Worm (Caenorhabditis elegans): ENCODE data around the gene nhx-5.

The nhx-5 gene

DNA sequence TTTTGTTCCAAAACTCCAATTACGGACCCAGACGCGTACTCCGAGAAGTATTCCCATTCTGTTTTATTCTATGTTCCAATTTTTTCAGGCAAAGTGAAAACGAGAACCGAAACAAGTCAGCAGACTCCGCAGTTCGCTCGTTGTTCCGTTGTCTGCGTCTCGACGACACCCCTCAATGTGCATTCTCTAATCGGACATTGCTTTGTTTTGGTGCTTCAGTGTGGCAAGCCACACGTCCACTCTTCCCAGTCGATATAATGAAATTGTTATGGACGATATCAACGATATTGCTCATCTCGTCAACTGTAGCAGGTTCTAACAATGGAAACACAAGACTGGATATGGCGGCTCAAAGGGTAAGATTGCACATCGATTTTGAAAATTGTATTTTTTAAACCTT lies at the start of gene nhx-5:
Gene nhx-5 (plus strand): TSS at position 82 of the 400 bp plus-strand sequence.
- TF ChIP-seq lin-39 (tag; optimal IDR thresholded peaks at IDR 0.05) (peak; percentile 53), ztf-4 (tag; optimal IDR thresholded peaks at IDR 0.05) (no peak)

ce11 chrX:10527414-10527813 lies 49.3 kb upstream of the nhx-5 start:
- TF ChIP-seq pha-4 (tag; optimal IDR thresholded peaks at IDR 0.05) (peak; percentile 10), nhr-28 (tag; optimal IDR thresholded peaks at IDR 0.05) (no peak), tbx-2 (tag; optimal IDR thresholded peaks at IDR 0.05) (no peak), pqm-1 (tag; optimal IDR thresholded peaks at IDR 0.05) (peak; percentile 45), elt-2 (tag; optimal IDR thresholded peaks at IDR 0.05) (peak; percentile 73), ZK546.5 (tag; optimal IDR thresholded peaks at IDR 0.05) (no peak), aly-2 (tag; optimal IDR thresholded peaks at IDR 0.05) (no peak)

DNA sequence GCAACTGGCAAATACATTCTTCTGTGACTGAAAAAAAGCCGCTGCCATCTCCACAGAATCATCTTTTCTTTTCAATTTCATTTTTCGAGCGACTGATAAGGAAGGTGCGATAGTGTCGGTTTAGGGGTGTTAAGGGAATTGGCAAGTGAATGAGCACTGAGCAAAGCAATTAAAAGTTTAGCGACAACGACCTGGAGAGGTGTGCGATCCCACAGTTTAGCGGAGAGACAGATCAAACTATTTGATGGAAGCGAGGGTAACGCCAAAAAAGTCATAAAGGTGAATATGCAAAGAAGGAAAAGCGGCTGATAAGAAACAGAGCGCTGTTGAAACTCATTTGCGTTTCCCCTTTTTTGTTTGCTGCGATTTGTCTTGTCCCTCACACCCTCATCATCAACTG lies 47.8 kb upstream of the nhx-5 start, which contains the start of the genes F14F3.5 and slcf-1:
Gene F14F3.5 (minus strand): TSS at position 234 of the 400 bp plus-strand sequence.
Gene slcf-1 (plus strand): TSS at position 302 of the 400 bp plus-strand sequence.
- TF ChIP-seq skn-1 (tag; optimal IDR thresholded peaks at IDR 0.05): no peak
- no peak for TF ChIP-seq lin-15B (tag; optimal IDR thresholded peaks at IDR 0.05)
- no peak for TF ChIP-seq egl-27 (tag; optimal IDR thresholded peaks at IDR 0.05)
- TF ChIP-seq ZK546.5 (tag; optimal IDR thresholded peaks at IDR 0.05): no peak
- TF ChIP-seq ztf-4 (tag; optimal IDR thresholded peaks at IDR 0.05): no peak
- TF ChIP-seq fos-1 (tag; optimal IDR thresholded peaks at IDR 0.05): no peak
- no peak for TF ChIP-seq ama-1 (optimal IDR thresholded peaks at IDR 0.05)
- TF ChIP-seq elt-2 (tag; optimal IDR thresholded peaks at IDR 0.05): peak; percentile 83
- no peak for TF ChIP-seq elt-1 (tag; optimal IDR thresholded peaks at IDR 0.05)
- peak; percentile 53 for TF ChIP-seq pqm-1 (tag; optimal IDR thresholded peaks at IDR 0.05)

DNA sequence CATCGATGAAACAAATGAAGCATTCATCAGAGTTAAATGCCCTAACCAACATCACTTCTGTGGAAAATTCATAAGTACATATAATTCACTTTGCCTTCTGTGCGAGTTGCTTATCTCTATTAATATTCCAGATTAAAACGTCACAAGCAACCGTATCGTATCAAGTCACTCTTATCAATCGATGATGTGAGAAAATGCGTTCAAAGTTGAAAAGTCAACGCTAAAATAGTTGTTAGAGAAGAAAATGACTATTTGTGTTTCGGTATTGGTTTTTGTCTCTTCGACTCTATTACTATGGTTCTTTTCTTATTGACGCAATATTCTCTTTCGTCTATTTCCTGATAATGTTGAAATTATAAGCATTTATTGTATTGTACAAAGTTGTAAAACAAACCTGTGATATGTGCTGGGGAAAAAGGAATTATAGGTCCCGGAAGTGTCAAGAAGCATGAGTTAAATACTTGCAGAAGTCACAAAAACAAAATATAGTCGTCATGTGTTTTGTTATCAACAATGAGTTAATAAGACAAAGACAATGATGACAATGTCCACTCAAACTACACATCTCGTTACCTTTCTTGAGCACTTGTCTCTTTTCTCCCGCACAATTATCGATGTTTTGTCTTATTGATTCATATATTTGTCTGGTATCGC lies 44.4 kb upstream of the nhx-5 start:
- TF ChIP-seq ztf-4 (tag; optimal IDR thresholded peaks at IDR 0.05): no peak
- TF ChIP-seq pqm-1 (tag; optimal IDR thresholded peaks at IDR 0.05): peak; percentile 44
- peak; percentile 86 for TF ChIP-seq skn-1 (tag; optimal IDR thresholded peaks at IDR 0.05)
- peak; percentile 92 for TF ChIP-seq elt-2 (tag; optimal IDR thresholded peaks at IDR 0.05)
- no peak for TF ChIP-seq ama-1 (optimal IDR thresholded peaks at IDR 0.05)
- no peak for TF ChIP-seq nhr-11 (tag; optimal IDR thresholded peaks at IDR 0.05)

DNA sequence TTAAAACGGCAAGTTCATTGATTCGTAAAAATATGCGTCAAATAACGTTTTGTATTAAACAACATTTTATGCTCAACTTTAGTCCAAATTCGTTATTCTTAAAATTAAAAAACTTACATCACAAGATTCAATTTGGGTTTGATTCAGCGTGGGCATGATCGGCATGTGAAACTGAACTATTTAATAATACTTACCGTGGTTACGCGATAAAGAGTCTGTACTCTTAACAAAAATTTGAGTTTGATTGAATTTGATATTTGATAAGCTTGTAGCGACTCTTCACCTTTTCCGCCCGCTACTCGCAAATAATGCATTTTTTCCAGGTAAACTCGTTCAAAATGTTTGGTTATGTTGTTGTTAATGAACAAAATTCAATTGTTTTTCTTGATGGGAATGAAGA lies 43.3 kb upstream of the nhx-5 start, which contains the start of gene glo-3:
Gene glo-3 (plus strand): TSS at position 253 of the 400 bp plus-strand sequence.
- TF ChIP-seq pqm-1 (tag; optimal IDR thresholded peaks at IDR 0.05) (peak; percentile 41), egl-5 (tag; optimal IDR thresholded peaks at IDR 0.05) (no peak), elt-2 (tag; optimal IDR thresholded peaks at IDR 0.05) (peak; percentile 63)

DNA sequence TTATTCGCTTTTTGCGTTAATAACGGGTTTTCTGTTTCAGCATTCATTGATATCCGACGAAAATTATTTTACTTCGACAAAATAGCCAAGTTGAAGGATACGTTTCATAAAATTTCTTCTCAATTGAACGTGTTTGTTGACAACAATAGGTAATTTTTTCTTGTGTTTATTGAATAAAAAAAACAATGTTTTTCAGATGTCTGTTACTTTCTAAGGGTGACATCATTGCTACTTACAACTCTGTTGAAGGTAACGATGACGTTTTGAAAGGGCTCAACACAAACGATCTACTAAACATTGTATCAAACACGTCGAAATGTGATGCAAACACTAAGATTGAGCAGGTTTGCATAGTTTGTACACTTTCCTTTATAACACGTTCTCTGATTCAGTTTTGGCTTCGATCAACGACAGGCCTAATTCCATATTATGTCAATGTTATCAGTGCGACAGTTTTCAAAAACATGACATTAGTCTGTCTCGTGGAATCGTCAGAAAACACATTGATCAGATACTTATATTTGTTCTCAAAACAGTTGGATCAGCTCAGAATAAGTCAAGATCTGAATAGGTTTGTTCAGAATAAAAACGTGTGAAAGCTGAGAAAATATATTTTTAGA lies 42.0 kb upstream of the nhx-5 start:
- no peak for TF ChIP-seq nhr-237 (tag; optimal IDR thresholded peaks at IDR 0.05)
- peak; percentile 37 for TF ChIP-seq pqm-1 (tag; optimal IDR thresholded peaks at IDR 0.05)
- peak; percentile 45 for TF ChIP-seq elt-2 (tag; optimal IDR thresholded peaks at IDR 0.05)

DNA sequence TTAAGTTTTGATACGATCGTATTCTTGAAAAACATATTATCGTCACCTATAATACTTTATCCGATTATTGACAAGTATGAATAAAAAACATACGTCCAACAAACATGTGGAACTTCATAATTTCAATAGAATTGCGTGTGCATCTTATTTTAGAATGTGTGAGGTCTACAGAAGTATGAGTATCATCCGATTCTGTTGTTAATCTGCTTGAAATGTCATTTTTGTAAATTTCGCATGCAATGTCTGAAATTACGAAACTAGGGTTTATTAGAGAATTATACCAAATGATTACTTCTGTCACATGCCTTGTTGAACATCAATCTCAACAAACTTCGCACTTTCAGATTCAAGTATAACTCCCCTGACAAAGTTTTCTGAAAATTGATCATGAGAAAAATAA lies 35.0 kb upstream of the nhx-5 start:
- no peak for TF ChIP-seq lsy-12 (tag; optimal IDR thresholded peaks at IDR 0.05)
- TF ChIP-seq ama-1 (optimal IDR thresholded peaks at IDR 0.05): no peak
- no peak for TF ChIP-seq tbx-2 (tag; optimal IDR thresholded peaks at IDR 0.05)
- TF ChIP-seq skn-1 (tag; optimal IDR thresholded peaks at IDR 0.05): no peak
- TF ChIP-seq nhr-12 (tag; optimal IDR thresholded peaks at IDR 0.05): no peak
- TF ChIP-seq lin-15B (tag; optimal IDR thresholded peaks at IDR 0.05): no peak
- TF ChIP-seq sea-2 (GFP tag; optimal IDR thresholded peaks at IDR 0.05): no peak
- no peak for TF ChIP-seq elt-1 (tag; optimal IDR thresholded peaks at IDR 0.05)
- no peak for TF ChIP-seq ztf-4 (tag; optimal IDR thresholded peaks at IDR 0.05)
- TF ChIP-seq fkh-2 (tag; optimal IDR thresholded peaks at IDR 0.05): no peak
- no peak for TF ChIP-seq ceh-16 (tag; optimal IDR thresholded peaks at IDR 0.05)
- TF ChIP-seq pqm-1 (tag; optimal IDR thresholded peaks at IDR 0.05): no peak
- TF ChIP-seq zag-1 (tag; optimal IDR thresholded peaks at IDR 0.05): no peak
- no peak for TF ChIP-seq nhr-77 (tag; optimal IDR thresholded peaks at IDR 0.05)
